Fruit fly (Drosophila melanogaster): ENCODE results near the gene CG43056.
A peak's percentile ranks its signal among the peaks of the same experiment; 100 is the strongest.

The CG43056 gene

DNA sequence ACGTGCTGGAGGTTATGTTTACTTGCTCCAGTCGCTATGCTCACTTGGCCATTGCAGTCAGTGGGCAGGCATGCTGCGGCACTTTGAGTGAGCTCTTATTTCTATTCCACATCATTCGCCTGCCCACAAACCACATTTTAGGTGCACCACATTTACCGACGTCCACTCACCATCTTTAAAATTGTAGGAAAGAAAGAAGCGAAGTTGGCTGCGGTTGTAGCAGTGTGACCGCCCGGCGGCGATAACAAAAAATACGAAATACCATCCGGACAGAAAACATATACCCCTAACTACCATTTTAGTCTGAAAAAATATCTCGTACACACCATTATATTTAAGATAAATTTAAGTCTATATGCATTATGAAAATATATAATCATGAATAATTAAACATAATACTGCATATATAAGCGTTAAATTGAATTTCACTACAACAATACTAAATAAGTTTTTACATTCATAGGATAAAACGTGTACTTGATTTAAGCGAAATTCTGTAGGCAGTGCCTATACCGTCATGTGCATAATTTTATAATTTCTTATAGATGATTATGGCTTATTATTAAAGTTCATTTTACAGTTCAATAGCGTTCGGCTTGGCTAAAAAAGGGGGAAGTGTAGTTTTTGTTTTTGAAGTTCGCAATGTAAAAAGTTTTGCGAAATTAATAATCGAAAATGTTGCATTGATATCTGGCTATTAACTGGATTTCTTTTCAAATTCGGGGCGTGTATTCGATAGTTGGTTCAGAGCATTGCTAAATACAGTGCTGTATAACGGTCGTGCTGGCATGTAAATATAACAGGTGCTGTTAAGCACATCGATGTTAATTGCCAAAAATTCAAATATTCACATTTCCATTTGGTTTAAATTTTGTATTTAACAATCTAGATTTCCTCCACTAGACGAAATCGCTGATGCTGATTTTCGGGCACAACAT lies 20.8 kb downstream of the CG43056 start, which contains the start of gene RpL27A (continued):
- TF ChIP-seq YL-1 (GFP tag; optimal IDR thresholded peaks at IDR 0.05) (peak; percentile 99), Sox100B (GFP tag; optimal IDR thresholded peaks at IDR 0.05) (peak; percentile 68), CG12659 (GFP tag; optimal IDR thresholded peaks at IDR 0.05) (peak; percentile 92), CG9437 (GFP tag; optimal IDR thresholded peaks at IDR 0.05) (peak; percentile 59), ato (GFP tag; IDR thresholded peaks at IDR 0.05; ENCODE audit: partially characterized antibody) (no peak; the same call in 1 of the 2 replicates), Ptx1 (GFP tag; IDR thresholded peaks at IDR 0.05) (peak; percentile 65), cato (GFP tag; optimal IDR thresholded peaks at IDR 0.05; ENCODE audit: borderline replicate concordance) (peak; percentile 31), CG17361 (GFP tag; IDR thresholded peaks at IDR 0.05) (peak; percentile 84), CG11398 (GFP tag; optimal IDR thresholded peaks at IDR 0.05) (peak; percentile 65), CG11696 (GFP tag; IDR thresholded peaks at IDR 0.05) (peak; percentile 77), CG1602 (GFP tag; optimal IDR thresholded peaks at IDR 0.05) (peak; percentile 47), CrebB (tag; optimal IDR thresholded peaks at IDR 0.05) (peak; percentile 86), tio (GFP tag; optimal IDR thresholded peaks at IDR 0.05) (no peak), NC2α (GFP tag; optimal IDR thresholded peaks at IDR 0.05) (peak; percentile 56), en (GFP tag; optimal IDR thresholded peaks at IDR 0.05) (peak; percentile 42), CG1647 (GFP tag; optimal IDR thresholded peaks at IDR 0.05) (peak; percentile 60), Camta (GFP tag; optimal IDR thresholded peaks at IDR 0.05) (peak; percentile 66), dimm (GFP tag; IDR thresholded peaks at IDR 0.05) (peak; percentile 49; the same call in 1 of the 2 replicates), chif (GFP tag; optimal IDR thresholded peaks at IDR 0.05) (peak; percentile 52 to 68), rib (GFP tag; IDR thresholded peaks at IDR 0.05) (peak; percentile 70), CG4282 (GFP tag; optimal IDR thresholded peaks at IDR 0.05) (no peak), Atf6 (GFP tag; IDR thresholded peaks at IDR 0.05) (peak; percentile 72), CG42726 (GFP tag; IDR thresholded peaks at IDR 0.05; ENCODE audit: partially characterized antibody) (peak; percentile 53; the same call in 1 of the 2 replicates), CG11504 (tag; optimal IDR thresholded peaks at IDR 0.05) (peak; percentile 77), CG6254 (GFP tag; optimal IDR thresholded peaks at IDR 0.05) (peak; percentile 66), CG14050 (GFP tag; IDR thresholded peaks at IDR 0.05) (peak; percentile 70), bsh (GFP tag; optimal IDR thresholded peaks at IDR 0.05) (peak; percentile 43 to 66), Bgb (GFP tag; IDR thresholded peaks at IDR 0.05; ENCODE audit: partially characterized antibody) (peak; percentile 58), bigmax (GFP tag; optimal IDR thresholded peaks at IDR 0.05) (peak; percentile 91), mam (GFP tag; optimal IDR thresholded peaks at IDR 0.05) (peak; percentile 19), CG9932 (GFP tag; IDR thresholded peaks at IDR 0.05) (peak; percentile 76), CG11247 (GFP tag; IDR thresholded peaks at IDR 0.05) (peak; percentile 81), Hr3 (GFP tag; optimal IDR thresholded peaks at IDR 0.05) (peak; percentile 53), CG11093 (GFP tag; IDR thresholded peaks at IDR 0.05) (no peak), gro (GFP tag; optimal IDR thresholded peaks at IDR 0.05) (peak; percentile 23), Antp (GFP tag; optimal IDR thresholded peaks at IDR 0.05) (peak; percentile 49), CG13775 (GFP tag; optimal IDR thresholded peaks at IDR 0.05) (peak; percentile 82), CG17328 (GFP tag; IDR thresholded peaks at IDR 0.05) (peak; percentile 91), CG12299 (tag; optimal IDR thresholded peaks at IDR 0.05) (peak; percentile 60), cas (GFP tag; IDR thresholded peaks at IDR 0.05) (peak; percentile 66), fru (optimal IDR thresholded peaks at IDR 0.05) (no peak), CG12942 (GFP tag; optimal IDR thresholded peaks at IDR 0.05) (peak; percentile 67), CG14710 (tag; optimal IDR thresholded peaks at IDR 0.05) (peak; percentile 79), CG10431 (GFP tag; optimal IDR thresholded peaks at IDR 0.05) (peak; percentile 90), CG34224 (GFP tag; IDR thresholded peaks at IDR 0.05; ENCODE audit: partially characterized antibody) (no peak), Drgx (GFP tag; IDR thresholded peaks at IDR 0.05) (no peak), CG15269 (tag; optimal IDR thresholded peaks at IDR 0.05) (peak; percentile 75), CG15073 (GFP tag; optimal IDR thresholded peaks at IDR 0.05) (no peak), zf30C (GFP tag; optimal IDR thresholded peaks at IDR 0.05) (peak; percentile 53)

Data from whole organism, embryonic.